Fruit fly (Drosophila melanogaster): ENCODE measurements around the gene CG32641.

Gene CG32641

dm6 chrX:13232406-13233195 lies 48.3 kb downstream of the CG32641 start (continued):
- no peak for TF ChIP-seq Dp (GFP tag; optimal IDR thresholded peaks at IDR 0.05)
- TF ChIP-seq CG3847 (GFP tag; IDR thresholded peaks at IDR 0.05) = peak; percentile 57
- TF ChIP-seq Bgb (GFP tag; IDR thresholded peaks at IDR 0.05; ENCODE audit: partially characterized antibody) = no peak
- TF ChIP-seq GATAe (GFP tag; conservative IDR thresholded peaks at IDR 0.05) = no peak; the same call in 1 of the 2 replicates
- TF ChIP-seq jing (GFP tag; optimal IDR thresholded peaks at IDR 0.05) = peak; percentile 67
- TF ChIP-seq Mad (GFP tag; optimal IDR thresholded peaks at IDR 0.05) = no peak
- TF ChIP-seq HHEX (GFP tag; optimal IDR thresholded peaks at IDR 0.05) = peak; percentile 81
- TF ChIP-seq CG10462 (GFP tag; optimal IDR thresholded peaks at IDR 0.05) = peak; percentile 5
- peak; percentile 52 for TF ChIP-seq CG1792 (GFP tag; optimal IDR thresholded peaks at IDR 0.05)
- peak; percentile 49 to 77 for TF ChIP-seq Hr51 (GFP tag; optimal IDR thresholded peaks at IDR 0.05)
- no peak for TF ChIP-seq sqz (GFP tag; optimal IDR thresholded peaks at IDR 0.05)
- peak; percentile 44 for TF ChIP-seq CG1233 (GFP tag; optimal IDR thresholded peaks at IDR 0.05)
- TF ChIP-seq pb (GFP tag; optimal IDR thresholded peaks at IDR 0.05) = peak; percentile 56
- peak; percentile 66 for TF ChIP-seq tin (GFP tag; optimal IDR thresholded peaks at IDR 0.05)
- peak; percentile 66 for TF ChIP-seq ab (GFP tag; optimal IDR thresholded peaks at IDR 0.05)
- no peak for TF ChIP-seq unc-4 (GFP tag; IDR thresholded peaks at IDR 0.05; ENCODE audit: partially characterized antibody)
- peak; percentile 77 for TF ChIP-seq otp (GFP tag; IDR thresholded peaks at IDR 0.05)
- peak; percentile 81 for TF ChIP-seq Awh (GFP tag; IDR thresholded peaks at IDR 0.05)
- TF ChIP-seq Scr (GFP tag; IDR thresholded peaks at IDR 0.05; ENCODE audit: partially characterized antibody) = no peak
- TF ChIP-seq dan (GFP tag; IDR thresholded peaks at IDR 0.05) = peak; percentile 20; the same call in 1 of the 2 replicates
- TF ChIP-seq CG1529 (GFP tag; optimal IDR thresholded peaks at IDR 0.05) = peak; percentile 53
- peak; percentile 62 for TF ChIP-seq CG4820 (GFP tag; optimal IDR thresholded peaks at IDR 0.05)
- TF ChIP-seq pros (GFP tag; optimal IDR thresholded peaks at IDR 0.05) = no peak
- peak; percentile 60 for TF ChIP-seq Taf1 (GFP tag; IDR thresholded peaks at IDR 0.05)
- TF ChIP-seq CG17802 (tag; optimal IDR thresholded peaks at IDR 0.05) = peak; percentile 52
- TF ChIP-seq CG11504 (tag; optimal IDR thresholded peaks at IDR 0.05) = peak; percentile 82
- peak; percentile 96 for TF ChIP-seq Med (GFP tag)
- peak; percentile 85 for TF ChIP-seq dmrt99B (tag; optimal IDR thresholded peaks at IDR 0.05)
- TF ChIP-seq CG11456 (GFP tag; IDR thresholded peaks at IDR 0.05) = peak; percentile 55; the same call in 2 of the 3 replicates
- peak; percentile 59 for TF ChIP-seq her (GFP tag; optimal IDR thresholded peaks at IDR 0.05)
- TF ChIP-seq CG2129 (GFP tag; IDR thresholded peaks at IDR 0.05; ENCODE audit: partially characterized antibody) = no peak
- peak; percentile 74 for TF ChIP-seq CG12659 (GFP tag; optimal IDR thresholded peaks at IDR 0.05)
- TF ChIP-seq Deaf1 (tag; optimal IDR thresholded peaks at IDR 0.05) = peak; percentile 39
- peak; percentile 80 for TF ChIP-seq Oli (tag; optimal IDR thresholded peaks at IDR 0.05)
- no peak for TF ChIP-seq HLHmδ (GFP tag; optimal IDR thresholded peaks at IDR 0.05)
- TF ChIP-seq fru (optimal IDR thresholded peaks at IDR 0.05) = no peak
- TF ChIP-seq nom (GFP tag; optimal IDR thresholded peaks at IDR 0.05) = no peak
- TF ChIP-seq CG4360 (GFP tag; IDR thresholded peaks at IDR 0.05) = 0 out of 2 replicates have a peak, but pooled peaks have one; percentile 8
- peak; percentile 47 for TF ChIP-seq maf-S (GFP tag; optimal IDR thresholded peaks at IDR 0.05)
- TF ChIP-seq CG12219 (GFP tag; optimal IDR thresholded peaks at IDR 0.05) = peak; percentile 65
- no peak for TF ChIP-seq HmgD (GFP tag; optimal IDR thresholded peaks at IDR 0.05)
- TF ChIP-seq CG8765 (GFP tag; IDR thresholded peaks at IDR 0.05) = peak; percentile 36; the same call in 1 of the 2 replicates
- no peak; the same call in 1 of the 2 replicates for TF ChIP-seq E2f2 (GFP tag; IDR thresholded peaks at IDR 0.05)
- TF ChIP-seq phol (tag; optimal IDR thresholded peaks at IDR 0.05) = peak; percentile 72
- no peak for TF ChIP-seq prd (optimal IDR thresholded peaks at IDR 0.05)
- TF ChIP-seq prd (GFP tag; IDR thresholded peaks at IDR 0.05) = peak; percentile 83
- peak; percentile 60 for TF ChIP-seq CG17568 (GFP tag; optimal IDR thresholded peaks at IDR 0.05)
- peak; percentile 65; the same call in 2 of the 3 replicates for TF ChIP-seq CG2199 (GFP tag; IDR thresholded peaks at IDR 0.05)
- TF ChIP-seq aop (GFP tag; IDR thresholded peaks at IDR 0.05) = peak; percentile 59; the same call in 1 of the 2 replicates

All from whole organism, embryonic.